Worm (Caenorhabditis elegans) whole organism, L1 larva: Measurements from ENCODE around the gene srx-129.

Experiments
- C04F5.9 ChIP-seq: sonication (generic microtip); optimal IDR thresholded peaks from 2 replicates; lab custom pipeline; 2016; ENCODE audit warnings: missing genetic modification characterization, missing compliant biosample characterization
- blmp-1 ChIP-seq: fragments of 150-350 bp; optimal IDR thresholded peaks from 2 replicates; lab custom pipeline; 2014; ENCODE audit warnings: missing biosample characterization, missing genetic modification characterization
- dpl-1 ChIP-seq, 3 experiments: fragments of 150-350 bp in 2 of 3; sonication (generic microtip) in 1 of 3; optimal IDR thresholded peaks; 2 replicates each; lab custom pipeline; 2014 to 2017; ENCODE audit warnings: missing biosample characterization in 3 of 3, missing genetic modification characterization in 3 of 3, missing genetic modification reagents in 3 of 3
- dsc-1 ChIP-seq: sonication (generic microtip); optimal IDR thresholded peaks from 2 replicates; lab custom pipeline; 2016; ENCODE audit warnings: mild to moderate bottlenecking, missing genetic modification characterization, missing compliant biosample characterization
- hpl-2 ChIP-seq: fragments of 150-350 bp; optimal IDR thresholded peaks from 2 replicates; lab custom pipeline; 2014; ENCODE audit warnings: missing biosample characterization, missing genetic modification reagents, missing genetic modification characterization
- ztf-11 ChIP-seq, 2 experiments: sonication (generic microtip); optimal IDR thresholded peaks; 2 replicates each; lab custom pipeline; 2016 to 2017; ENCODE audit warnings: missing genetic modification characterization in 2 of 2, missing biosample characterization in 1 of 2, missing compliant biosample characterization in 1 of 2

DNA sequence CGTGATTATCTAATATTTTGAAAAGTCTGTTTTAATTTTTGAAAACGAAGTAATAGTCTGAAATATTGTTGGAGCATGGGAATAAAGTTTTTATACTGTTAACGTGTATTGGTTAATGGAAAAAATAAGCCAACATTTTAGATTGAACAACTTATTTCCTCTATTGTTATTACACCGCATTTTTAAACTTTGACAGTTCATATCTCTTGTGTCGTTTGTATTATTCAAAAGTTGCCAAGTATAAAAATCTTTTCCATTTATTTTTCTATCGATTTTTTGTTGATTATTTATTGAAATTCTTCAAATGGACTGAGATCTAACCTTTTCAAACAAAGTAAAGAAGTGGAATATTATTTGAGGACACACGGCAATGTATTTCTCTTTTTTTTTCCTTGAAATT lies 3.2 kb upstream of the srx-129 start, which contains the start of gene str-165:
- TF ChIP-seq dpl-1 (GFP tag; optimal IDR thresholded peaks at IDR 0.05; lab: Kevin White, UChicago) (no peak), dsc-1 (tag; lab: Kevin White, UChicago) (no peak), hpl-2 (GFP tag; lab: Kevin White, UChicago) (no peak), ztf-11 (tag; optimal IDR thresholded peaks at IDR 0.05; lab: Kevin White, UChicago) (no peak), C04F5.9 (tag; lab: Kevin White, UChicago) (no peak), blmp-1 (tag; lab: Kevin White, UChicago) (no peak)
